Fruit fly (Drosophila melanogaster) whole organism, embryonic: Measurements from ENCODE around the gene btz.
A peak's percentile ranks its signal among the peaks of the same experiment; 100 is the strongest.

Source experiments
- B-H1 ChIP-seq: fragments of 200-800 bp; sonication (Bioruptor generic); IDR thresholded peaks from 3 replicates; pipeline ENCODE4 v1.3.6; 2022; ENCODE audit warnings: missing biosample characterization, missing genetic modification characterization
- CG10366 ChIP-seq: fragments of 200-800 bp; sonication (Bioruptor generic); IDR thresholded peaks from 2 replicates; pipeline ENCODE4 v1.3.6; 2022; ENCODE audit warnings: missing biosample characterization, missing genetic modification characterization
- CG10565 ChIP-seq: fragments of 200-800 bp; sonication (Bioruptor generic); optimal IDR thresholded peaks from 3 replicates; lab custom pipeline; 2016; ENCODE audit warnings: missing biosample characterization, mild to moderate bottlenecking, missing genetic modification characterization
- CG11093 ChIP-seq: fragments of 200-800 bp; sonication (Bioruptor generic); IDR thresholded peaks from 3 replicates; pipeline ENCODE4 v1.3.6; 2022; ENCODE audit warnings: missing biosample characterization, missing genetic modification characterization
- CG13123 ChIP-seq: fragments of 200-800 bp; sonication (Bioruptor generic); optimal IDR thresholded peaks from 2 replicates; lab custom pipeline; 2016; ENCODE audit warnings: missing biosample characterization, missing genetic modification characterization
- CG14965 ChIP-seq: fragments of 200-800 bp; sonication (Bioruptor generic); optimal IDR thresholded peaks from 2 replicates; lab custom pipeline; 2016; ENCODE audit warnings: missing biosample characterization, missing genetic modification characterization, borderline replicate concordance
- CG1529 ChIP-seq: fragments of 200-800 bp; sonication (Bioruptor generic); optimal IDR thresholded peaks from 3 replicates; lab custom pipeline; 2018; ENCODE audit warnings: missing biosample characterization, missing genetic modification characterization
- CG1603 ChIP-seq: fragments of 200-800 bp; sonication (Bioruptor generic); optimal IDR thresholded peaks from 2 replicates; lab custom pipeline; 2019; ENCODE audit warnings: missing biosample characterization, mild to moderate bottlenecking, missing genetic modification characterization, moderate library complexity
- CG17361 ChIP-seq: fragments of 200-800 bp; sonication (Bioruptor generic); IDR thresholded peaks from 3 replicates; pipeline ENCODE4 v1.3.6; 2022; ENCODE audit warnings: missing biosample characterization, missing genetic modification characterization
- CG17802 ChIP-seq: fragments of 200-800 bp; sonication (Bioruptor generic); optimal IDR thresholded peaks from 2 replicates; lab custom pipeline; 2018; ENCODE audit warnings: missing biosample characterization, mild to moderate bottlenecking, missing genetic modification characterization, moderate library complexity
- CG2875 ChIP-seq: fragments of 200-800 bp; sonication (Bioruptor generic); optimal IDR thresholded peaks from 2 replicates; lab custom pipeline; 2017; ENCODE audit warnings: missing biosample characterization, mild to moderate bottlenecking, missing genetic modification characterization, missing genetic modification reagents
- CG30020 ChIP-seq: fragments of 200-800 bp; optimal IDR thresholded peaks from 2 replicates; lab custom pipeline; 2019; ENCODE audit warnings: missing biosample characterization, mild to moderate bottlenecking, missing genetic modification characterization, moderate library complexity
- CG32767 ChIP-seq: fragments of 200-800 bp; sonication (Bioruptor generic); IDR thresholded peaks from 2 replicates; pipeline ENCODE4 v1.3.6; 2022; ENCODE audit warnings: missing biosample characterization, missing genetic modification characterization
- CG33213 ChIP-seq: fragments of 200-800 bp; sonication (Bioruptor generic); optimal IDR thresholded peaks from 3 replicates; lab custom pipeline; 2016; ENCODE audit warnings: missing biosample characterization, missing genetic modification characterization
- CG4820 ChIP-seq: fragments of 200-800 bp; sonication (Bioruptor generic); optimal IDR thresholded peaks from 3 replicates; lab custom pipeline; 2016; ENCODE audit warnings: missing biosample characterization, missing genetic modification characterization
- CG4854 ChIP-seq: fragments of 200-800 bp; sonication (Bioruptor generic); optimal IDR thresholded peaks from 2 replicates; lab custom pipeline; 2016; ENCODE audit warnings: missing biosample characterization, missing genetic modification characterization, inconsistent platforms
- CG6689 ChIP-seq: fragments of 200-800 bp; sonication (Bioruptor generic); IDR thresholded peaks from 2 replicates; pipeline ENCODE4 v1.3.6; 2022; ENCODE audit warnings: missing biosample characterization, missing genetic modification characterization
- CG7987 ChIP-seq: fragments of 200-800 bp; sonication (Bioruptor generic); optimal IDR thresholded peaks from 2 replicates; lab custom pipeline; 2018; ENCODE audit warnings: missing biosample characterization, mild to moderate bottlenecking, missing genetic modification characterization, moderate library complexity
- Doc3 ChIP-seq: fragments of 200-800 bp; sonication (Bioruptor generic); IDR thresholded peaks from 3 replicates; pipeline ENCODE4 v1.3.6; 2022; ENCODE audit warnings: missing biosample characterization, missing genetic modification characterization; ENCODE audit not compliant: partially characterized antibody
- Drgx ChIP-seq: fragments of 200-800 bp; sonication (Bioruptor generic); IDR thresholded peaks from 2 replicates; pipeline ENCODE4 v1.3.6; 2022; ENCODE audit warnings: missing biosample characterization, missing genetic modification characterization
- Fer3 ChIP-seq: fragments of 200-800 bp; sonication (Bioruptor generic); optimal IDR thresholded peaks from 2 replicates; lab custom pipeline; 2018; ENCODE audit warnings: missing biosample characterization, mild to moderate bottlenecking, missing genetic modification characterization, moderate library complexity
- Hmr ChIP-seq: fragments of 200-800 bp; sonication (Bioruptor generic); optimal IDR thresholded peaks from 3 replicates; lab custom pipeline; 2017; ENCODE audit warnings: mild to moderate bottlenecking, missing biosample characterization, missing genetic modification reagents, missing genetic modification characterization
- Max ChIP-seq: fragments of 200-800 bp; sonication (Bioruptor generic); optimal IDR thresholded peaks from 2 replicates; lab custom pipeline; 2016; ENCODE audit warnings: missing biosample characterization, mild to moderate bottlenecking, missing genetic modification characterization
- NC2α ChIP-seq: fragments of 200-800 bp; sonication (Bioruptor generic); optimal IDR thresholded peaks from 2 replicates; lab custom pipeline; 2016; ENCODE audit warnings: missing biosample characterization, missing genetic modification characterization
- Nf-YA ChIP-seq: fragments of 200-800 bp; sonication (Bioruptor generic); IDR thresholded peaks from 2 replicates; pipeline ENCODE4 v1.3.6; 2022; ENCODE audit warnings: missing biosample characterization, missing genetic modification characterization
- Nf-YC ChIP-seq: fragments of 200-800 bp; optimal IDR thresholded peaks from 3 replicates; lab custom pipeline; 2019; ENCODE audit warnings: missing biosample characterization, mild to moderate bottlenecking, missing genetic modification characterization, moderate library complexity
- Sox102F ChIP-seq: fragments of 200-800 bp; sonication (Bioruptor generic); optimal IDR thresholded peaks from 2 replicates; lab custom pipeline; 2018; ENCODE audit warnings: missing biosample characterization, mild to moderate bottlenecking, missing genetic modification characterization, moderate library complexity
- Usf ChIP-seq: fragments of 200-800 bp; sonication (Bioruptor generic); optimal IDR thresholded peaks from 2 replicates; lab custom pipeline; 2017; ENCODE audit warnings: missing genotype, missing biosample characterization, missing genetic modification characterization
- Vsx1 ChIP-seq: fragments of 200-800 bp; sonication (Bioruptor generic); optimal IDR thresholded peaks from 2 replicates; lab custom pipeline; 2017; ENCODE audit warnings: missing biosample characterization, mild to moderate bottlenecking, missing genetic modification characterization, missing genetic modification reagents
- YL-1 ChIP-seq: fragments of 200-800 bp; sonication (Bioruptor generic); optimal IDR thresholded peaks from 3 replicates; lab custom pipeline; 2017; ENCODE audit warnings: missing biosample characterization, mild to moderate bottlenecking, missing genetic modification characterization
- ash1 ChIP-seq: fragments of 200-800 bp; sonication (Bioruptor generic); optimal IDR thresholded peaks from 2 replicates; lab custom pipeline; 2018; ENCODE audit warnings: missing biosample characterization, mild to moderate bottlenecking, missing genetic modification characterization
- bcd ChIP-seq: fragments of 200-800 bp; sonication (Bioruptor generic); optimal IDR thresholded peaks from 2 replicates; lab custom pipeline; 2017; ENCODE audit warnings: missing biosample characterization, mild to moderate bottlenecking, missing genetic modification characterization
- chif ChIP-seq, 2 experiments: fragments of 200-800 bp; sonication (Bioruptor generic); optimal IDR thresholded peaks; 3 replicates each; lab custom pipeline; 2016; ENCODE audit warnings: missing biosample characterization in 2 of 2, missing genetic modification characterization in 2 of 2
- en ChIP-seq: fragments of 200-800 bp; sonication (Bioruptor generic); optimal IDR thresholded peaks from 2 replicates; lab custom pipeline; 2016; ENCODE audit warnings: missing biosample characterization, missing genetic modification characterization
- fd96Cb ChIP-seq: fragments of 200-800 bp; sonication (Bioruptor generic); optimal IDR thresholded peaks from 2 replicates; lab custom pipeline; 2018; ENCODE audit warnings: missing biosample characterization, mild to moderate bottlenecking, missing genetic modification characterization, moderate library complexity
- gfzf ChIP-seq: fragments of 200-800 bp; sonication (Bioruptor generic); optimal IDR thresholded peaks from 2 replicates; lab custom pipeline; 2016; ENCODE audit warnings: missing biosample characterization, mild to moderate bottlenecking, missing genetic modification characterization, moderate library complexity
- gsb-n ChIP-seq: fragments of 200-800 bp; sonication (Bioruptor generic); optimal IDR thresholded peaks from 3 replicates; lab custom pipeline; 2018; ENCODE audit warnings: missing biosample characterization, mild to moderate bottlenecking, missing genetic modification characterization
- ind ChIP-seq: fragments of 200-800 bp; sonication (Bioruptor generic); optimal IDR thresholded peaks from 3 replicates; lab custom pipeline; 2016; ENCODE audit warnings: missing biosample characterization, missing genetic modification characterization
- lab ChIP-seq: fragments of 200-800 bp; sonication (Bioruptor generic); optimal IDR thresholded peaks from 3 replicates; lab custom pipeline; 2017; ENCODE audit warnings: missing biosample characterization, missing genetic modification characterization, mild to moderate bottlenecking, moderate library complexity, missing genetic modification reagents
- nau ChIP-seq: fragments of 200-800 bp; sonication (Bioruptor generic); optimal IDR thresholded peaks from 3 replicates; lab custom pipeline; 2017; ENCODE audit warnings: missing biosample characterization, mild to moderate bottlenecking, missing genetic modification characterization, missing genetic modification reagents
- nerfin-2 ChIP-seq: fragments of 200-800 bp; sonication (Bioruptor generic); IDR thresholded peaks from 2 replicates; pipeline ENCODE4 v1.3.6; 2022; ENCODE audit warnings: missing biosample characterization, missing genetic modification characterization; ENCODE audit not compliant: partially characterized antibody
- nom ChIP-seq: fragments of 200-800 bp; sonication (Bioruptor generic); optimal IDR thresholded peaks from 2 replicates; lab custom pipeline; 2017; ENCODE audit warnings: missing biosample characterization, missing genetic modification characterization, mild to moderate bottlenecking, moderate library complexity, missing genetic modification reagents
- oc ChIP-seq: fragments of 200-800 bp; sonication (Bioruptor generic); optimal IDR thresholded peaks from 2 replicates; lab custom pipeline; 2018; ENCODE audit warnings: missing biosample characterization, mild to moderate bottlenecking, missing genetic modification characterization, moderate library complexity
- onecut ChIP-seq: fragments of 200-800 bp; sonication (Bioruptor generic); IDR thresholded peaks from 2 replicates; pipeline ENCODE4 v1.3.6; 2022; ENCODE audit warnings: missing biosample characterization, missing genetic modification characterization
- sc ChIP-seq, 3 experiments: fragments of >200 bp in 2 of 3; fragments of 200-800 bp in 1 of 3; sonication (Bioruptor generic) in 1 of 3; optimal IDR thresholded peaks; 2 replicates in 2 of 3; 3 replicates in 1 of 3; lab custom pipeline; 2017; ENCODE audit warnings: mild to moderate bottlenecking in 1 of 3, missing biosample characterization in 1 of 3, missing genetic modification characterization in 1 of 3, missing genetic modification reagents in 1 of 3
- scrt ChIP-seq: fragments of 200-800 bp; sonication (Bioruptor generic); optimal IDR thresholded peaks from 2 replicates; lab custom pipeline; 2018; ENCODE audit warnings: missing biosample characterization, mild to moderate bottlenecking, missing genetic modification characterization, moderate library complexity
- sens ChIP-seq: fragments of 200-800 bp; sonication (Bioruptor generic); peaks from one replicate; lab custom pipeline; 2016; ENCODE audit warnings: missing biosample characterization, missing genetic modification characterization
- sim ChIP-seq: fragments of 200-800 bp; sonication (Bioruptor generic); IDR thresholded peaks from 2 replicates; pipeline ENCODE4 v1.3.6; 2022; ENCODE audit warnings: missing biosample characterization, missing genetic modification characterization
- slp2 ChIP-seq: fragments of 200-800 bp; sonication (Bioruptor generic); optimal IDR thresholded peaks from 2 replicates; lab custom pipeline; 2016; ENCODE audit warnings: missing biosample characterization, missing genetic modification characterization

Gene btz

dm6 chr3R:27652156-27652810, 47.9 kb upstream of the btz start, which contains the start of gene RpS10a (continued):
- TF ChIP-seq Fer3 (no peak), nom (no peak), lab (GFP tag; lab: Kevin White, UChicago) (peak; percentile 16), bcd (no peak), Nf-YC (tag; lab: Kevin White, UChicago) (no peak), gfzf (peak; percentile 1), CG11093 (GFP tag; lab: Robert Waterston, UW) (no peak), CG7987 (GFP tag; lab: Kevin White, UChicago) (no peak), Hmr (peak; percentile 10), sim (no peak), CG2875 (GFP tag; lab: Kevin White, UChicago) (no peak), nerfin-2 (0 out of 2 replicates have a peak, but pooled peaks have one; percentile 25)

dm6 chr3R:27655109-27655508, 45.1 kb upstream of the btz start:
- no peak for TF ChIP-seq Usf
- TF ChIP-seq Max: no peak
- no peak for TF ChIP-seq CG32767 (GFP tag; lab: Robert Waterston, UW)
- no peak for TF ChIP-seq CG4820 (GFP tag; lab: Kevin White, UChicago)
- TF ChIP-seq nau: no peak
- TF ChIP-seq CG1603 (tag; lab: Kevin White, UChicago): peak; percentile 10
- TF ChIP-seq CG1529: no peak
- TF ChIP-seq sc (optimal IDR thresholded peaks at IDR 0.05; lab: Kevin White, UChicago): no peak
- no peak for TF ChIP-seq sc (GFP tag; optimal IDR thresholded peaks at IDR 0.05; lab: Kevin White, UChicago)
- TF ChIP-seq fd96Cb (tag; lab: Kevin White, UChicago): peak; percentile 32
- TF ChIP-seq CG33213: no peak
- no peak for TF ChIP-seq Doc3 (GFP tag; lab: Robert Waterston, UW)
- no peak for TF ChIP-seq ind (GFP tag; lab: Kevin White, UChicago)
- no peak for TF ChIP-seq CG6689 (GFP tag; lab: Robert Waterston, UW)
- no peak for TF ChIP-seq Nf-YA (GFP tag; lab: Robert Waterston, UW)
- no peak for TF ChIP-seq CG10565 (GFP tag; lab: Kevin White, UChicago)
- no peak for TF ChIP-seq CG30020 (tag; lab: Kevin White, UChicago)
- no peak for TF ChIP-seq B-H1 (GFP tag; lab: Robert Waterston, UW)
- TF ChIP-seq lab (GFP tag; lab: Kevin White, UChicago): peak; percentile 10
- no peak for TF ChIP-seq Vsx1 (GFP tag; lab: Kevin White, UChicago)
- TF ChIP-seq en (GFP tag; lab: Kevin White, UChicago): no peak
- TF ChIP-seq CG13123 (GFP tag; lab: Kevin White, UChicago): no peak
- peak; percentile 11 for TF ChIP-seq Sox102F (GFP tag; lab: Kevin White, UChicago)
- TF ChIP-seq slp2 (GFP tag; lab: Kevin White, UChicago): no peak
- no peak for TF ChIP-seq CG14965 (GFP tag; lab: Kevin White, UChicago)
- TF ChIP-seq CG10366: no peak
- TF ChIP-seq Drgx (GFP tag; lab: Robert Waterston, UW): peak; percentile 55
- no peak for TF ChIP-seq Hmr
- TF ChIP-seq NC2α (GFP tag; lab: Kevin White, UChicago): no peak
- peak; percentile 26 for TF ChIP-seq sens (GFP tag; lab: Kevin White, UChicago)
- no peak for TF ChIP-seq CG17361 (GFP tag; lab: Robert Waterston, UW)
- TF ChIP-seq oc (tag; lab: Kevin White, UChicago): no peak
- no peak for TF ChIP-seq scrt
- TF ChIP-seq chif (GFP tag; optimal IDR thresholded peaks at IDR 0.05; lab: Kevin White, UChicago): no peak
- TF ChIP-seq CG17802 (tag; lab: Kevin White, UChicago): no peak
- TF ChIP-seq gsb-n: no peak
- no peak for TF ChIP-seq CG4854 (GFP tag; lab: Kevin White, UChicago)
- no peak for TF ChIP-seq ash1 (GFP tag; lab: Kevin White, UChicago)
- no peak for TF ChIP-seq YL-1
- no peak for TF ChIP-seq onecut (GFP tag; lab: Robert Waterston, UW)
